Worm (Caenorhabditis elegans) whole organism, L3 larva: ENCODE data around the gene cif-1.
"Not testable (repeated sequence)": the region's sequence is repeated elsewhere in the genome, so short reads cannot be mapped to it uniquely, and the experiment has no call there.

Experiments used
- R02D3.7 ChIP-seq: fragments of 150-350 bp; optimal IDR thresholded peaks from 2 replicates; lab custom pipeline; 2014; ENCODE audit warnings: missing biosample characterization, missing genetic modification characterization
- ZK546.5 ChIP-seq: sonication (generic microtip); optimal IDR thresholded peaks from 2 replicates; lab custom pipeline; 2017; ENCODE audit warnings: missing biosample characterization, missing genetic modification characterization
- aly-2 ChIP-seq: fragments of 150-350 bp; optimal IDR thresholded peaks from 2 replicates; lab custom pipeline; 2014; ENCODE audit warnings: missing biosample characterization, missing genetic modification characterization
- ama-1 ChIP-seq: fragments of 150-350 bp; optimal IDR thresholded peaks from 2 replicates; lab custom pipeline; 2018
- ceh-16 ChIP-seq: sonication (generic microtip); optimal IDR thresholded peaks from 2 replicates; lab custom pipeline; 2017; ENCODE audit warnings: missing biosample characterization, missing genetic modification characterization
- ceh-28 ChIP-seq: fragments of 150-350 bp; optimal IDR thresholded peaks from 2 replicates; lab custom pipeline; 2014; ENCODE audit warnings: missing biosample characterization, missing genetic modification reagents, missing genetic modification characterization
- ceh-82 ChIP-seq: fragments of 150-350 bp; optimal IDR thresholded peaks from 2 replicates; lab custom pipeline; 2014; ENCODE audit warnings: missing biosample characterization, missing genetic modification characterization
- ceh-9 ChIP-seq: sonication (generic microtip); optimal IDR thresholded peaks from 2 replicates; lab custom pipeline; 2018; ENCODE audit warnings: missing biosample characterization, missing genetic modification characterization
- daf-12 ChIP-seq: fragments of 150-350 bp; optimal IDR thresholded peaks from 2 replicates; lab custom pipeline; 2014; ENCODE audit warnings: missing biosample characterization, missing genetic modification reagents, missing genetic modification characterization
- egl-27 ChIP-seq: sonication (generic microtip); optimal IDR thresholded peaks from 4 replicates; lab custom pipeline; 2017; ENCODE audit warnings: missing biosample characterization, missing genetic modification reagents, missing genetic modification characterization
- egl-5 ChIP-seq: fragments of 150-350 bp; optimal IDR thresholded peaks from 2 replicates; lab custom pipeline; 2017; ENCODE audit warnings: missing biosample characterization, missing genetic modification reagents, missing genetic modification characterization, inconsistent platforms
- elt-1 ChIP-seq: fragments of 150-350 bp; optimal IDR thresholded peaks from 2 replicates; lab custom pipeline; 2014; ENCODE audit warnings: missing biosample characterization, missing genetic modification characterization
- elt-2 ChIP-seq: sonication (generic microtip); optimal IDR thresholded peaks from 2 replicates; lab custom pipeline; 2016; ENCODE audit warnings: missing genetic modification reagents, mild to moderate bottlenecking, missing genetic modification characterization, missing compliant biosample characterization
- elt-3 ChIP-seq, 3 experiments: fragments of 150-350 bp in 1 of 3; sonication (generic microtip) in 2 of 3; optimal IDR thresholded peaks; 2 replicates in 2 of 3; 4 replicates in 1 of 3; lab custom pipeline; 2014 to 2017; ENCODE audit warnings: missing biosample characterization in 3 of 3, missing genetic modification characterization in 3 of 3
- eor-1 ChIP-seq, 2 experiments: fragments of 150-350 bp; optimal IDR thresholded peaks; 2 replicates each; lab custom pipeline; 2014 to 2018; ENCODE audit warnings: missing biosample characterization in 2 of 2, missing genetic modification characterization in 2 of 2
- fkh-10 ChIP-seq: sonication (generic microtip); optimal IDR thresholded peaks from 2 replicates; lab custom pipeline; 2017; ENCODE audit warnings: missing biosample characterization, missing genetic modification reagents, missing genetic modification characterization
- fkh-2 ChIP-seq: fragments of 150-350 bp; optimal IDR thresholded peaks from 2 replicates; lab custom pipeline; 2014; ENCODE audit warnings: missing biosample characterization, missing genetic modification reagents, missing genetic modification characterization
- fos-1 ChIP-seq: fragments of 150-350 bp; optimal IDR thresholded peaks from 2 replicates; lab custom pipeline; 2014; ENCODE audit warnings: missing biosample characterization, missing genetic modification characterization
- hmg-11 ChIP-seq: sonication (generic microtip); optimal IDR thresholded peaks from 2 replicates; lab custom pipeline; 2016; ENCODE audit warnings: missing genetic modification characterization, missing compliant biosample characterization
- jun-1 ChIP-seq: fragments of 150-350 bp; optimal IDR thresholded peaks from 2 replicates; lab custom pipeline; 2014; ENCODE audit warnings: missing biosample characterization, missing genetic modification reagents, missing genetic modification characterization
- lin-15B ChIP-seq: fragments of 150-350 bp; optimal IDR thresholded peaks from 2 replicates; lab custom pipeline; 2014; ENCODE audit warnings: missing biosample characterization, missing genetic modification characterization
- lin-39 ChIP-seq: fragments of 150-350 bp; optimal IDR thresholded peaks from 2 replicates; lab custom pipeline; 2018; ENCODE audit warnings: missing biosample characterization, missing genetic modification reagents, missing genetic modification characterization
- lsy-12 ChIP-seq: sonication (generic microtip); optimal IDR thresholded peaks from 2 replicates; lab custom pipeline; 2016; ENCODE audit warnings: mild to moderate bottlenecking, missing genetic modification characterization, missing compliant biosample characterization
- mdl-1 ChIP-seq: fragments of 150-350 bp; optimal IDR thresholded peaks from 2 replicates; lab custom pipeline; 2014; ENCODE audit warnings: missing biosample characterization, missing genetic modification characterization
- mml-1 ChIP-seq: fragments of 150-350 bp; sonication (generic microtip); optimal IDR thresholded peaks from 3 replicates; lab custom pipeline; 2014; ENCODE audit warnings: missing biosample characterization, missing genetic modification characterization
- nfya-1 ChIP-seq: sonication (generic microtip); optimal IDR thresholded peaks from 2 replicates; lab custom pipeline; 2017; ENCODE audit warnings: missing genetic modification characterization, mild to moderate bottlenecking, missing compliant biosample characterization, antibody characterized with exemption, moderate library complexity; ENCODE audit not compliant: insufficient read depth
- nhr-11 ChIP-seq: fragments of 150-350 bp; optimal IDR thresholded peaks from 2 replicates; lab custom pipeline; 2014; ENCODE audit warnings: missing biosample characterization, missing genetic modification characterization
- nhr-12 ChIP-seq: fragments of 150-350 bp; optimal IDR thresholded peaks from 2 replicates; lab custom pipeline; 2014; ENCODE audit warnings: missing biosample characterization, missing genetic modification characterization
- nhr-237 ChIP-seq: fragments of 150-350 bp; optimal IDR thresholded peaks from 2 replicates; lab custom pipeline; 2014; ENCODE audit warnings: missing biosample characterization, missing genetic modification characterization
- nhr-25 ChIP-seq: sonication (generic microtip); optimal IDR thresholded peaks from 2 replicates; lab custom pipeline; 2017; ENCODE audit warnings: missing biosample characterization, missing genetic modification characterization
- nhr-28 ChIP-seq: fragments of 150-350 bp; optimal IDR thresholded peaks from 2 replicates; lab custom pipeline; 2014; ENCODE audit warnings: missing biosample characterization, missing genetic modification characterization
- nhr-67 ChIP-seq: fragments of 150-350 bp; optimal IDR thresholded peaks from 2 replicates; lab custom pipeline; 2014; ENCODE audit warnings: missing biosample characterization, missing genetic modification characterization
- nhr-76 ChIP-seq: fragments of 150-350 bp; sonication (generic microtip); optimal IDR thresholded peaks from 5 replicates; lab custom pipeline; 2014; ENCODE audit warnings: missing biosample characterization, missing genetic modification characterization
- nhr-77 ChIP-seq: fragments of 150-350 bp; optimal IDR thresholded peaks from 2 replicates; lab custom pipeline; 2014; ENCODE audit warnings: missing biosample characterization, missing genetic modification characterization
- pha-4 ChIP-seq: fragments of 150-350 bp; optimal IDR thresholded peaks from 2 replicates; lab custom pipeline; 2014; ENCODE audit warnings: missing biosample characterization, missing genetic modification reagents, missing genetic modification characterization
- pqm-1 ChIP-seq: fragments of 150-350 bp; optimal IDR thresholded peaks from 2 replicates; lab custom pipeline; 2017; ENCODE audit warnings: missing biosample characterization, missing genetic modification characterization, inconsistent platforms
- sea-2 ChIP-seq: fragments of 150-350 bp; sonication (generic microtip); optimal IDR thresholded peaks from 4 replicates; lab custom pipeline; 2014; ENCODE audit warnings: missing biosample characterization, missing genetic modification reagents, missing genetic modification characterization
- skn-1 ChIP-seq: fragments of 150-350 bp; optimal IDR thresholded peaks from 2 replicates; lab custom pipeline; 2014; ENCODE audit warnings: missing biosample characterization, missing genetic modification characterization
- snpc-4 ChIP-seq: fragments of 150-350 bp; optimal IDR thresholded peaks from 2 replicates; lab custom pipeline; 2014; ENCODE audit warnings: missing biosample characterization, missing genetic modification characterization
- tbx-2 ChIP-seq: sonication (generic microtip); optimal IDR thresholded peaks from 2 replicates; lab custom pipeline; 2016; ENCODE audit warnings: mild to moderate bottlenecking, missing genetic modification characterization, missing compliant biosample characterization
- unc-39 ChIP-seq: sonication (generic microtip); optimal IDR thresholded peaks from 4 replicates; lab custom pipeline; 2017; ENCODE audit warnings: missing biosample characterization, missing genetic modification characterization
- unc-62 ChIP-seq: fragments of 150-350 bp; sonication (generic microtip); optimal IDR thresholded peaks from 4 replicates; lab custom pipeline; 2014; ENCODE audit warnings: missing biosample characterization, missing genetic modification reagents, missing genetic modification characterization
- zag-1 ChIP-seq: fragments of 150-350 bp; optimal IDR thresholded peaks from 2 replicates; lab custom pipeline; 2014; ENCODE audit warnings: missing biosample characterization, missing genetic modification characterization
- ztf-11 ChIP-seq: fragments of 150-350 bp; optimal IDR thresholded peaks from 2 replicates; lab custom pipeline; 2014; ENCODE audit warnings: missing biosample characterization, missing genetic modification characterization
- ztf-4 ChIP-seq: fragments of 150-350 bp; optimal IDR thresholded peaks from 2 replicates; lab custom pipeline; 2014; ENCODE audit warnings: missing biosample characterization, missing genetic modification characterization

Gene cif-1

DNA sequence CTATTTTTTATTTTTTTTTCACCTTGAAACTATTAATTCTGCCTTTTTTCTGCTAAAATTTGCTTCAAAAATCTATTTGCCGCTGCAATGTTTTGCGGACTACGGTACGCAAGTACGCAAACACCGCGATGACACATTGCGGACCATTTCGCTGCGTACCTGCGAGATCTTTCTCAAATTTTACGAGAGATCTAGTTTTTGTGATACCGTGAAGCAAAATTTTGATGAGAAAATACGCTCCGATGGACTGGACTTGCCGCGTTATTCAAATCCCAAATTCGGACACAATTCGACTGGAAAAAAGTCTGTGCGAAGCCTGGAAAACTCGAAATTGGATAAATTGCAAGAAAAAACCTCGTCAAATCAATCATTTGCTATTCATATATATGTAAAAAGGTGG, 10.0 kb upstream of the cif-1 start:
- TF ChIP-seq lin-15B (tag; lab: Kevin White, UChicago) (peak; percentile 19), nfya-1 (peak; percentile 22), tbx-2 (tag; lab: Kevin White, UChicago) (peak; percentile 27), elt-2 (peak; percentile 1)

- TF ChIP-seq egl-5 (tag; lab: Kevin White, UChicago); mml-1; ama-1 (lab: Kevin White, UChicago): not testable (repeated sequence)
Measured at ce11 chrIV:4715785-4716184, 5.2 kb upstream of the cif-1 start, which contains the start of gene miro-1. Gene miro-1, minus strand, starts transcription at chrIV:4715807.

DNA sequence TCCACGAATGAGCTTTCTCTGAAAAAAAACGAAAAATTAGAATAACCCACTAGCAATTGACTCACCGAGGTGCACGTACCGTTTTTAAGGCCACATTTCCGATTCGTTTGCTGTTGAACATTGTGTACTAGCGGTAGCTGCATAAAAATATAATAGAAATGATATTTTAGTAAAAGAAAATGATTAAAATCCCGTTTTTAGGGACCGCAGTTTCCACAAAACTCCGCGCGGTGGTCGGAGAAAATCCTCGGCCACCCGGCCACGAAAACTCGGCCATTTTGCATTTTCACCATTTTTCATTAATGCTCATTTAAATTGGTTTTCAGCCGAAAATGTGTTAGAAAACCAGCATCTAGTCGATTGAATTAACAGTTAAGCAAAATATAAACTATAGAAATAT, 1.8 kb upstream of the cif-1 start, which contains the start of gene yars-2:
Gene yars-2, minus strand, starts transcription at position 249 of the 400 bp plus-strand sequence.
- TF ChIP-seq pha-4 (tag; lab: Kevin White, UChicago) (peak; percentile 26), nhr-25 (tag; lab: Kevin White, UChicago) (no peak), unc-62 (GFP tag; lab: Kevin White, UChicago) (no peak), lin-15B (tag; lab: Kevin White, UChicago) (peak; percentile 27), skn-1 (tag; lab: Kevin White, UChicago) (no peak), mml-1 (no peak), nfya-1 (peak; percentile 10)

- peak; percentile 73 for TF ChIP-seq nfya-1
- no peak for TF ChIP-seq daf-12 (tag; lab: Kevin White, UChicago)
Measured at ce11 chrIV:4705922-4706321, 4.6 kb downstream of the cif-1 start.

ce11 chrIV:4705182-4705581, 5.4 kb downstream of the cif-1 start:
- TF ChIP-seq fos-1 (tag; lab: Kevin White, UChicago): no peak
- no peak for TF ChIP-seq nhr-67 (tag; lab: Kevin White, UChicago)
- TF ChIP-seq elt-3 (tag; optimal IDR thresholded peaks at IDR 0.05; lab: Kevin White, UChicago): no peak
- TF ChIP-seq nhr-77 (tag; lab: Kevin White, UChicago): no peak
- peak; percentile 45 for TF ChIP-seq lsy-12 (tag; lab: Kevin White, UChicago)
- no peak for TF ChIP-seq unc-39 (tag; lab: Kevin White, UChicago)
- no peak for TF ChIP-seq ceh-9
- no peak for TF ChIP-seq sea-2
- TF ChIP-seq lin-39 (tag; lab: Kevin White, UChicago): peak; percentile 60
- no peak for TF ChIP-seq ztf-4 (tag; lab: Kevin White, UChicago)
- TF ChIP-seq ztf-11: no peak
- peak; percentile 7 for TF ChIP-seq egl-5 (tag; lab: Kevin White, UChicago)
- TF ChIP-seq nhr-12 (tag; lab: Kevin White, UChicago): no peak
- no peak for TF ChIP-seq daf-12 (tag; lab: Kevin White, UChicago)
- no peak for TF ChIP-seq nhr-237
- no peak for TF ChIP-seq nhr-76 (tag; lab: Kevin White, UChicago)
- TF ChIP-seq nhr-28 (tag; lab: Kevin White, UChicago): no peak
- TF ChIP-seq aly-2 (tag; lab: Kevin White, UChicago): no peak
- TF ChIP-seq mdl-1: no peak
- TF ChIP-seq eor-1 (tag; optimal IDR thresholded peaks at IDR 0.05; lab: Kevin White, UChicago): no peak
- TF ChIP-seq pqm-1: peak; percentile 47
- TF ChIP-seq hmg-11 (tag; lab: Kevin White, UChicago): peak; percentile 7
- no peak for TF ChIP-seq mml-1
- TF ChIP-seq fkh-10 (GFP tag; lab: Kevin White, UChicago): no peak
- TF ChIP-seq R02D3.7 (tag; lab: Kevin White, UChicago): no peak
- no peak for TF ChIP-seq zag-1 (tag; lab: Kevin White, UChicago)
- TF ChIP-seq fkh-2 (tag; lab: Kevin White, UChicago): no peak
- no peak for TF ChIP-seq ZK546.5
- peak; percentile 46 for TF ChIP-seq snpc-4 (tag; lab: Kevin White, UChicago)
- peak; percentile 58 for TF ChIP-seq jun-1
- TF ChIP-seq ceh-82 (tag; lab: Kevin White, UChicago): no peak
- TF ChIP-seq skn-1 (tag; lab: Kevin White, UChicago): no peak
- no peak for TF ChIP-seq elt-1 (tag; lab: Kevin White, UChicago)
- no peak for TF ChIP-seq ama-1 (lab: Kevin White, UChicago)
- TF ChIP-seq lin-15B (tag; lab: Kevin White, UChicago): peak; percentile 68
- no peak for TF ChIP-seq ceh-16
- TF ChIP-seq nhr-11 (tag; lab: Kevin White, UChicago): no peak
- no peak for TF ChIP-seq egl-27 (tag; lab: Kevin White, UChicago)
- TF ChIP-seq nfya-1: peak; percentile 92
- TF ChIP-seq ceh-28 (tag; lab: Kevin White, UChicago): no peak
- peak; percentile 72 for TF ChIP-seq elt-2
- peak; percentile 67 for TF ChIP-seq pha-4 (tag; lab: Kevin White, UChicago)
- TF ChIP-seq nhr-25 (tag; lab: Kevin White, UChicago): peak; percentile 55
